Fruit fly (Drosophila melanogaster) whole organism: ENCODE data around the gene GluRIIC.

ENCODE experiments used
- CG8478 ChIP-seq: fragments of >200 bp; optimal IDR thresholded peaks from 2 replicates; lab custom pipeline; 2018; ENCODE audit warnings: inconsistent platforms
- Dll ChIP-seq: fragments of >200 bp; optimal IDR thresholded peaks from 2 replicates; lab custom pipeline; 2017
- EcR ChIP-seq, 2 experiments: fragments of >200 bp; optimal IDR thresholded peaks; 2 replicates each; lab custom pipeline; 2017; ENCODE audit warnings: missing biosample characterization in 2 of 2, missing genetic modification characterization in 2 of 2, missing genetic modification reagents in 2 of 2
- pan ChIP-seq: fragments of >200 bp; optimal IDR thresholded peaks from 2 replicates; lab custom pipeline; 2017
- psq ChIP-seq: fragments of >200 bp; optimal IDR thresholded peaks from 2 replicates; lab custom pipeline; 2017
- usp ChIP-seq: fragments of >200 bp; optimal IDR thresholded peaks from 2 replicates; lab custom pipeline; 2017; ENCODE audit warnings: missing biosample characterization, missing genetic modification characterization, mixed read lengths

Gene GluRIIC

dm6 chr2L:913850-914391 is at the start of gene GluRIIC:
Gene GluRIIC (plus strand): TSS chr2L:914086.
- TF ChIP-seq pan (lab: Kevin White, UChicago) (no peak), Dll (lab: Kevin White, UChicago) (no peak), psq (lab: Kevin White, UChicago) (no peak), CG8478 (lab: Kevin White, UChicago) (no peak), usp (GFP tag; lab: Kevin White, UChicago) (no peak), EcR (GFP tag; optimal IDR thresholded peaks at IDR 0.05; lab: Kevin White, UChicago) (no peak)

DNA sequence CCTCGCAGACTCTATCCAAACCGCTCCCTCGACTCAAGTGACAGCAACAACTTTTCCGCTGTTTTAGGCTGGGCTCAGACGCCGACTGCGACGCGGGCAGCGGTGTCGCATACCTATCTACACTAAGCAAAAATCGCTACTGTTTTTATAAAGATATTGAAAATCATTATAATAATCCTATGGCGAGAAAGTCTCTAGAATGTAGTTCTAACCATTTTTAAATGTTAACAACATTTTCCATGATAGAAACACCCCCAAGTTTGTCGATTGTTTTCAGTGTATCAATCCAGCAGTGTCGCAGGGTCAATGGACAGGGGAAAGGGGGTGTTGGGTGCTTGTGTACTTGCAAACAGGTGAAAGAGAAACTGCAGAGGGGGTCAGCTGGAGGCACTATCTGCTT is 48.0 kb upstream of the GluRIIC start:
- no peak for TF ChIP-seq pan (lab: Kevin White, UChicago)
- no peak for TF ChIP-seq Dll (lab: Kevin White, UChicago)
- no peak for TF ChIP-seq CG8478 (lab: Kevin White, UChicago)
- no peak for TF ChIP-seq usp (GFP tag; lab: Kevin White, UChicago)
- no peak for TF ChIP-seq EcR (GFP tag; optimal IDR thresholded peaks at IDR 0.05; lab: Kevin White, UChicago)
- no peak for TF ChIP-seq psq (lab: Kevin White, UChicago)

- no peak for TF ChIP-seq EcR (GFP tag; optimal IDR thresholded peaks at IDR 0.05; lab: Kevin White, UChicago)
- no peak for TF ChIP-seq Dll (lab: Kevin White, UChicago)
- TF ChIP-seq CG8478 (lab: Kevin White, UChicago) = no peak
- no peak for TF ChIP-seq pan (lab: Kevin White, UChicago)
- TF ChIP-seq usp (GFP tag; lab: Kevin White, UChicago) = no peak
- TF ChIP-seq psq (lab: Kevin White, UChicago) = no peak
These were observed 46.7 kb upstream of the GluRIIC start for dm6 chr2L:866950-867744.

- no peak for TF ChIP-seq psq (lab: Kevin White, UChicago)
- TF ChIP-seq usp (GFP tag; lab: Kevin White, UChicago) = no peak
- TF ChIP-seq pan (lab: Kevin White, UChicago) = no peak
- peak; percentile 25 for TF ChIP-seq CG8478 (lab: Kevin White, UChicago)
- no peak for TF ChIP-seq EcR (GFP tag; optimal IDR thresholded peaks at IDR 0.05; lab: Kevin White, UChicago)
- no peak for TF ChIP-seq Dll (lab: Kevin White, UChicago)
These were observed 45.8 kb upstream of the GluRIIC start, which contains the start of gene aru for dm6 chr2L:867899-868605. Gene aru (minus strand): TSS chr2L:868354.

DNA sequence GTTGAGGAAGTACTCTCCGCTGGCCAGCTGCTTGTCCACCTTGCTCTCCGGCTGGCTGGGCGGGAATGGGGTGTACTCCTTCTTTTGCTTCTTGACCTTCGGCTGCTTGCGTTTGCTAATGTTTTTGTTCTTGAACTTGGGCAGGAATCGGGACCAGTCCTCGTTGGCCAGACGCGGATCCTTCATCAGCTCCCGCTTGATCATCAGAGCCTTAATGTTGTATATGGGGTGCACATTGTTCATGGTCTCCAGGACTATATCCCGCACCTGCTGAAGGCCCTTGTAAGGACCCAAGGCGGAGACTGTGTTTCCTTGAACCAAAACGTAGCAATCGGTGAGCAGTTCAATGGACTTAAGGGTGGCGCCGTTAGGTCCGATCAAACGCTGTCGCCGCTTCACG is 44.9 kb upstream of the GluRIIC start:
- TF ChIP-seq psq (lab: Kevin White, UChicago) = no peak
- no peak for TF ChIP-seq Dll (lab: Kevin White, UChicago)
- no peak for TF ChIP-seq CG8478 (lab: Kevin White, UChicago)
- TF ChIP-seq EcR (GFP tag; optimal IDR thresholded peaks at IDR 0.05; lab: Kevin White, UChicago) = no peak
- no peak for TF ChIP-seq pan (lab: Kevin White, UChicago)
- TF ChIP-seq usp (GFP tag; lab: Kevin White, UChicago) = no peak

DNA sequence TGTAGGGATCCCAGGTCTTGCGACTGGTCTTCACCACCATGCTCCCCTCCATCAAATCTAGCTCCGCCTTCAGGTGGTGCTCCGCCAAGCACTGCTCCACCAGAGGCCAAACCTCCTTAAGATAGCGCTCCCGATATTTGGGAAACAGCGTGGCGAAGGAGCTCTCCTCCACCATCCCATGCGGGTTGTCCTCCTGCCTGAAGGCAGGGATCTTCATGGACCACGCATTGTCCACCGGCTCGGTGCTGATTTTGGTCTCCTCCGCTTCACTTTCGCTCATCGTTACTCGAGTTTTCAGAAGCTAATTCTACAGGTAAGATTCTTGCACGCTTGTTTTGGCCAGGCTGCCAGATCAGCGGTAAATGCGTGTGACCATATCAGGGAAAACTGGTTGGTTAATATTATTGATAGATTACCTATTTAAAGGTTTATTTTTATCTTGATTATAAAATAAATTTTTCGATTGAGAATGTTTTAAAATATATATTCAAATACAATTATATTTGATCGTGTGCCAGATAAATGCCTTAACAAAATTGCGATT is 44.3 kb upstream of the GluRIIC start, which contains the start of gene dbe:
Gene dbe, minus strand, starts transcription at position 361 of the 544 bp plus-strand sequence.
- TF ChIP-seq CG8478 (lab: Kevin White, UChicago) (no peak), usp (GFP tag; lab: Kevin White, UChicago) (no peak), pan (lab: Kevin White, UChicago) (peak; percentile 15)

dm6 chr2L:870285-870684 is 43.6 kb upstream of the GluRIIC start, which contains the start of gene PNUTS:
Gene PNUTS (plus strand): TSS chr2L:870465.
- no peak for TF ChIP-seq psq (lab: Kevin White, UChicago)
- no peak for TF ChIP-seq pan (lab: Kevin White, UChicago)
- TF ChIP-seq CG8478 (lab: Kevin White, UChicago) = no peak
- TF ChIP-seq usp (GFP tag; lab: Kevin White, UChicago) = no peak
- no peak for TF ChIP-seq EcR (GFP tag; optimal IDR thresholded peaks at IDR 0.05; lab: Kevin White, UChicago)
- TF ChIP-seq Dll (lab: Kevin White, UChicago) = no peak

DNA sequence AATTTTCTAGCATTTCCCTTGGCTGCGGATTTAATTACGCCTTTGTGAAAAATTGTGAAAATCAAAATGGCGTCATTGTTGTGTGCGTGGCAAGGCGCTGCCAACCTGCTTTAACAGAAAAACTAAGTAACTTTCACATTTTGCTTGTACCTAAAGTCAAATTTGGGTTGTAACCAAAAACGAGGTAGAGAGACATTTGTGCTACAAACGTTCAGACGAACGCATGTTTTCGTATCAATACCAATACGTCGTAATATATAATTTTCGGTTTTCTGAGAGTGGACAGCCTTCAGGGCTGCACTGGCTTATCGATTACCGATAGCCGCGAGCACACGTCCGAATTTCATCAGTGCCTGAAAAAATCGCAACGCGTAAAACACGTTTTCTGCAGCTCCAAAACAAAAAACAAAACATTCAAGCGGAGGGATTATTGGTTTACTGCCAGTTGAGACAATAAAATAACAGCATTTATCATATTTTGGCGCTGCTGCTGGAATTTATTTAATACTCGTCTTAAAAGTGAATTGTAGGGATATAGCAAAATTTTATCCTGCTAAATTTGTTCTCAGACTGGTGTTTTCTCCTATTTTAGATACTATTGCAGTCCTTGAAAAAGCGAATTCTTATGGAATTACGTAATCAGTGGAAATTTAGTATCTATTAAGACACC is 43.0 kb upstream of the GluRIIC start:
- TF ChIP-seq Dll (lab: Kevin White, UChicago) = no peak

- no peak for TF ChIP-seq CG8478 (lab: Kevin White, UChicago)
- TF ChIP-seq pan (lab: Kevin White, UChicago) = no peak
- no peak for TF ChIP-seq EcR (GFP tag; optimal IDR thresholded peaks at IDR 0.05; lab: Kevin White, UChicago)
- no peak for TF ChIP-seq Dll (lab: Kevin White, UChicago)
- no peak for TF ChIP-seq usp (GFP tag; lab: Kevin White, UChicago)
- TF ChIP-seq psq (lab: Kevin White, UChicago) = no peak
These were observed 42.5 kb upstream of the GluRIIC start for dm6 chr2L:871419-871846.

dm6 chr2L:873724-874504 is 40.0 kb upstream of the GluRIIC start:
- TF ChIP-seq usp (GFP tag; lab: Kevin White, UChicago) (no peak), EcR (GFP tag; optimal IDR thresholded peaks at IDR 0.05; lab: Kevin White, UChicago) (no peak), CG8478 (lab: Kevin White, UChicago) (no peak), psq (lab: Kevin White, UChicago) (no peak), Dll (lab: Kevin White, UChicago) (no peak)
